Fruit fly (Drosophila melanogaster): ENCODE measurements around the gene nmd.
A peak's percentile ranks its signal among the peaks of the same experiment; 100 is the strongest.

Gene nmd

dm6 chr2L:10306518-10307260, 2.9 kb upstream of the nmd start, which contains the start of the genes CG5390 and CG4968 (continued):
- TF ChIP-seq Adf1 (GFP tag; IDR thresholded peaks at IDR 0.05) (peak; percentile 48), scrt (GFP tag; optimal IDR thresholded peaks at IDR 0.05) (no peak), CG7987 (GFP tag; optimal IDR thresholded peaks at IDR 0.05) (no peak), CG1024 (GFP tag; IDR thresholded peaks at IDR 0.05) (peak; percentile 17; the same call in 1 of the 2 replicates), ewg (GFP tag; optimal IDR thresholded peaks at IDR 0.05) (peak; percentile 38), CG2678 (tag; optimal IDR thresholded peaks at IDR 0.05) (no peak), CG9609 (GFP tag; optimal IDR thresholded peaks at IDR 0.05) (no peak), zfh1 (GFP tag; IDR thresholded peaks at IDR 0.05) (0 out of 3 replicates have a peak, but pooled peaks have one; percentile 48), CG15479 (GFP tag; optimal IDR thresholded peaks at IDR 0.05) (no peak), sr (GFP tag; IDR thresholded peaks at IDR 0.05) (no peak), so (GFP tag; IDR thresholded peaks at IDR 0.05) (peak; percentile 57; the same call in 1 of the 3 replicates), CG12769 (tag; optimal IDR thresholded peaks at IDR 0.05) (no peak), Neu2 (GFP tag; optimal IDR thresholded peaks at IDR 0.05; ENCODE audit: borderline replicate concordance) (no peak), CG3726 (GFP tag; IDR thresholded peaks at IDR 0.05) (no peak), slou (GFP tag; optimal IDR thresholded peaks at IDR 0.05) (peak; percentile 55), Max (GFP tag; optimal IDR thresholded peaks at IDR 0.05) (peak; percentile 50), lov (optimal IDR thresholded peaks at IDR 0.05) (no peak), lov (GFP tag; IDR thresholded peaks at IDR 0.05) (no peak), nerfin-2 (GFP tag; IDR thresholded peaks at IDR 0.05; ENCODE audit: partially characterized antibody) (no peak), CG31365 (tag; optimal IDR thresholded peaks at IDR 0.05) (no peak), CG2120 (GFP tag; optimal IDR thresholded peaks at IDR 0.05) (peak; percentile 75), CkIIα-i1 (GFP tag; IDR thresholded peaks at IDR 0.05) (no peak), CG12391 (tag; optimal IDR thresholded peaks at IDR 0.05) (peak; percentile 85), CG6813 (GFP tag; optimal IDR thresholded peaks at IDR 0.05) (no peak), sqz (GFP tag; optimal IDR thresholded peaks at IDR 0.05) (peak; percentile 43), CG14050 (GFP tag; IDR thresholded peaks at IDR 0.05) (peak; percentile 30; the same call in 1 of the 3 replicates), CG15514 (GFP tag; optimal IDR thresholded peaks at IDR 0.05) (peak; percentile 97), Hmx (GFP tag; optimal IDR thresholded peaks at IDR 0.05) (no peak), kay (GFP tag; optimal IDR thresholded peaks at IDR 0.05) (peak; percentile 33), Hand (GFP tag; optimal IDR thresholded peaks at IDR 0.05) (peak; percentile 54), Stat92E (GFP tag; optimal IDR thresholded peaks at IDR 0.05) (no peak), Hey (tag; optimal IDR thresholded peaks at IDR 0.05) (no peak), gsb-n (tag; optimal IDR thresholded peaks at IDR 0.05) (no peak), NC2β (GFP tag; optimal IDR thresholded peaks at IDR 0.05) (no peak), chn (GFP tag; optimal IDR thresholded peaks at IDR 0.05) (peak; percentile 1), CG3838 (GFP tag; optimal IDR thresholded peaks at IDR 0.05) (no peak), hb (GFP tag; IDR thresholded peaks at IDR 0.05; ENCODE audit: partially characterized antibody) (no peak), CG12299 (tag; optimal IDR thresholded peaks at IDR 0.05) (peak; percentile 73), tx (GFP tag; optimal IDR thresholded peaks at IDR 0.05) (no peak), zf30C (GFP tag; optimal IDR thresholded peaks at IDR 0.05) (peak; percentile 74), Poxn (GFP tag; IDR thresholded peaks at IDR 0.05) (no peak), CG4360 (GFP tag; IDR thresholded peaks at IDR 0.05) (no peak), gt (GFP tag; IDR thresholded peaks at IDR 0.05) (no peak), trh (GFP tag; optimal IDR thresholded peaks at IDR 0.05) (no peak), fu2 (GFP tag; optimal IDR thresholded peaks at IDR 0.05) (no peak), chif (GFP tag; optimal IDR thresholded peaks at IDR 0.05) (no peak), hbn (GFP tag; IDR thresholded peaks at IDR 0.05; ENCODE audit: partially characterized antibody) (no peak), pita (GFP tag; optimal IDR thresholded peaks at IDR 0.05) (no peak), CG7271 (tag; optimal IDR thresholded peaks at IDR 0.05) (no peak)
